Worm (Caenorhabditis elegans) whole organism, mixed stage, embryonic: ENCODE data around the gene clec-60.
"Not testable (repeated sequence)": the region's sequence is repeated elsewhere in the genome, so short reads cannot be mapped to it uniquely, and the experiment has no call there.

Source experiments
- bed-3 ChIP-seq: fragments of 200-800 bp; sonication (Bioruptor generic); optimal IDR thresholded peaks from 3 replicates; lab custom pipeline; 2018; ENCODE audit warnings: mild to moderate bottlenecking, missing genetic modification characterization, moderate library complexity, missing compliant biosample characterization
- blmp-1 ChIP-seq: fragments of 150-350 bp; optimal IDR thresholded peaks from 2 replicates; lab custom pipeline; 2014; ENCODE audit warnings: missing biosample characterization, missing genetic modification characterization
- ceh-39 ChIP-seq: fragments of 150-350 bp; optimal IDR thresholded peaks from 2 replicates; lab custom pipeline; 2014; ENCODE audit warnings: missing biosample characterization, missing genetic modification characterization
- ceh-43 ChIP-seq: fragments of 200-800 bp; sonication (Bioruptor generic); optimal IDR thresholded peaks from 2 replicates; lab custom pipeline; 2018; ENCODE audit warnings: mild to moderate bottlenecking, missing genetic modification characterization, moderate library complexity, missing compliant biosample characterization
- ceh-83 ChIP-seq: fragments of 200-800 bp; sonication (Bioruptor generic); optimal IDR thresholded peaks from 2 replicates; lab custom pipeline; 2018; ENCODE audit warnings: mild to moderate bottlenecking, missing genetic modification characterization, missing compliant biosample characterization
- ces-1 ChIP-seq: fragments of 150-350 bp; optimal IDR thresholded peaks from 2 replicates; lab custom pipeline; 2014; ENCODE audit warnings: missing biosample characterization, missing genetic modification reagents, missing genetic modification characterization
- cnd-1 ChIP-seq: fragments of 200-800 bp; sonication (Bioruptor generic); optimal IDR thresholded peaks from 2 replicates; lab custom pipeline; 2018; ENCODE audit warnings: mild to moderate bottlenecking, missing genetic modification characterization, missing compliant biosample characterization
- drap-1 ChIP-seq: fragments of 200-800 bp; sonication (Bioruptor generic); optimal IDR thresholded peaks from 3 replicates; lab custom pipeline; 2018; ENCODE audit warnings: mild to moderate bottlenecking, missing genetic modification characterization, missing compliant biosample characterization
- elt-3 ChIP-seq: fragments of 150-350 bp; optimal IDR thresholded peaks from 2 replicates; lab custom pipeline; 2014; ENCODE audit warnings: missing biosample characterization, missing genetic modification characterization
- flh-1 ChIP-seq: fragments of 200-800 bp; sonication (Bioruptor generic); optimal IDR thresholded peaks from 2 replicates; lab custom pipeline; 2018; ENCODE audit warnings: mild to moderate bottlenecking, missing genetic modification characterization, moderate library complexity, missing compliant biosample characterization
- ham-2 ChIP-seq: fragments of 200-800 bp; sonication (Bioruptor generic); optimal IDR thresholded peaks from 2 replicates; lab custom pipeline; 2018; ENCODE audit warnings: mild to moderate bottlenecking, missing genetic modification characterization, missing compliant biosample characterization
- hlh-1 ChIP-seq: fragments of 150-350 bp; optimal IDR thresholded peaks from 2 replicates; lab custom pipeline; 2014; ENCODE audit warnings: missing biosample characterization, missing genetic modification reagents, missing genetic modification characterization
- lin-13 ChIP-seq: fragments of 150-350 bp; optimal IDR thresholded peaks from 2 replicates; lab custom pipeline; 2014; ENCODE audit warnings: missing biosample characterization, missing genetic modification characterization
- lin-32 ChIP-seq: fragments of 200-800 bp; sonication (Bioruptor generic); optimal IDR thresholded peaks from 2 replicates; lab custom pipeline; 2018; ENCODE audit warnings: mild to moderate bottlenecking, missing genetic modification characterization, missing compliant biosample characterization
- lsy-2 ChIP-seq: fragments of 150-350 bp; optimal IDR thresholded peaks from 2 replicates; lab custom pipeline; 2014; ENCODE audit warnings: missing biosample characterization, missing genetic modification characterization
- mab-5 ChIP-seq: fragments of 150-350 bp; optimal IDR thresholded peaks from 2 replicates; lab custom pipeline; 2014; ENCODE audit warnings: missing biosample characterization, missing genetic modification characterization
- mep-1 ChIP-seq: fragments of 150-350 bp; optimal IDR thresholded peaks from 2 replicates; lab custom pipeline; 2017; ENCODE audit warnings: missing biosample characterization, missing genetic modification reagents, missing genetic modification characterization, inconsistent platforms
- mls-2 ChIP-seq: sonication (generic microtip); optimal IDR thresholded peaks from 2 replicates; lab custom pipeline; 2016; ENCODE audit warnings: mild to moderate bottlenecking, missing genetic modification characterization, moderate library complexity, missing compliant biosample characterization
- nhr-12 ChIP-seq: fragments of 150-350 bp; optimal IDR thresholded peaks from 2 replicates; lab custom pipeline; 2014; ENCODE audit warnings: missing biosample characterization, missing genetic modification characterization
- nhr-2 ChIP-seq: fragments of 150-350 bp; optimal IDR thresholded peaks from 2 replicates; lab custom pipeline; 2014; ENCODE audit warnings: missing biosample characterization, missing genetic modification characterization
- nhr-237 ChIP-seq: fragments of 150-350 bp; optimal IDR thresholded peaks from 2 replicates; lab custom pipeline; 2014; ENCODE audit warnings: missing biosample characterization, missing genetic modification characterization
- nhr-28 ChIP-seq: fragments of 150-350 bp; optimal IDR thresholded peaks from 2 replicates; lab custom pipeline; 2014; ENCODE audit warnings: missing biosample characterization, missing genetic modification characterization
- nhr-76 ChIP-seq: sonication (generic microtip); optimal IDR thresholded peaks from 2 replicates; lab custom pipeline; 2017; ENCODE audit warnings: missing biosample characterization, missing genetic modification characterization
- pha-4 ChIP-seq: fragments of 150-350 bp; optimal IDR thresholded peaks from 2 replicates; lab custom pipeline; 2018; ENCODE audit warnings: missing biosample characterization, missing genetic modification reagents, missing genetic modification characterization
- sem-2 ChIP-seq: fragments of 200-800 bp; sonication (Bioruptor generic); optimal IDR thresholded peaks from 2 replicates; lab custom pipeline; 2018; ENCODE audit warnings: mild to moderate bottlenecking, missing genetic modification characterization, missing compliant biosample characterization
- snpc-4 ChIP-seq: fragments of 150-350 bp; optimal IDR thresholded peaks from 2 replicates; lab custom pipeline; 2014; ENCODE audit warnings: missing biosample characterization, missing genetic modification characterization
- sptf-1 ChIP-seq: sonication (generic microtip); optimal IDR thresholded peaks from 2 replicates; lab custom pipeline; 2017; ENCODE audit warnings: mild to moderate bottlenecking, missing genetic modification characterization, moderate library complexity, missing compliant biosample characterization
- tbx-8 ChIP-seq: fragments of 200-800 bp; sonication (Bioruptor generic); optimal IDR thresholded peaks from 2 replicates; lab custom pipeline; 2018; ENCODE audit warnings: mild to moderate bottlenecking, missing genetic modification characterization, moderate library complexity, missing compliant biosample characterization
- unc-39 ChIP-seq: fragments of 150-350 bp; optimal IDR thresholded peaks from 2 replicates; lab custom pipeline; 2014; ENCODE audit warnings: missing biosample characterization, missing genetic modification characterization
- unc-62 ChIP-seq: fragments of 150-350 bp; optimal IDR thresholded peaks from 2 replicates; lab custom pipeline; 2014; ENCODE audit warnings: missing biosample characterization, missing genetic modification reagents, missing genetic modification characterization
- zip-8 ChIP-seq: fragments of 150-350 bp; optimal IDR thresholded peaks from 2 replicates; lab custom pipeline; 2014; ENCODE audit warnings: missing biosample characterization, missing genetic modification characterization
- ztf-11 ChIP-seq: fragments of 150-350 bp; optimal IDR thresholded peaks from 2 replicates; lab custom pipeline; 2014; ENCODE audit warnings: missing biosample characterization, missing genetic modification characterization

The clec-60 gene

DNA sequence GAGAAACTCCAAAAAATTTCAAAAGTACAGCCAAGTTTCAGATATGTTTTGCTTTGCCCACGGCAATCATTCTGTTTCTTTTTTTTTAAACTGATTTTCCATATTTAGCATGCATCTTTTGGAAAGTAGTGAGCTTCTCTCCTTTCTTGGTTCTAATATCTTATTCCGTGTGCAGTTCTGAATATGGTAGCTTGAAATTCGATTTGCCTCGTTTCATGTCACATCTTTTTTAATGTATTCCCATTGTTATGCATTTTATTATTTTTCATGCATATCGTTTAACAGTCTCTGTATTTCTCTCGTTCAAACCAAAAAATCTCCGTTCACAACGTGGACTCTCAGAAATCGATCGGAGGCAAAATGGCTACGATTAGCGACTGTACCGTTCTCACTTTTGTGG lies 12.8 kb upstream of the clec-60 start, which contains the start of gene ZK666.14:
ZK666.14 (plus strand) TSS at position 301 of the 400 bp plus-strand sequence.
- TF ChIP-seq blmp-1 (tag; lab: Kevin White, UChicago): no peak
- no peak for TF ChIP-seq lin-13
- TF ChIP-seq tbx-8 (GFP tag; lab: Kevin White, UChicago): no peak
- no peak for TF ChIP-seq flh-1 (GFP tag; lab: Kevin White, UChicago)
- TF ChIP-seq nhr-237 (tag; lab: Kevin White, UChicago): no peak
- no peak for TF ChIP-seq mep-1 (tag; lab: Kevin White, UChicago)
- TF ChIP-seq ceh-39: no peak
- TF ChIP-seq ces-1 (GFP tag; lab: Kevin White, UChicago): no peak

ce11 chrII:10493034-10493433 lies 11.4 kb upstream of the clec-60 start, which contains the start of gene ZK666.8:
TSS of gene ZK666.8 (minus strand) at chrII:10493134.
- not testable (repeated sequence) for TF ChIP-seq drap-1 (GFP tag; lab: Kevin White, UChicago); mls-2; zip-8 (tag; lab: Kevin White, UChicago)
- TF ChIP-seq, all 35 proteins: peak for 0; not testable (repeated sequence) for 35

ce11 chrII:10490329-10490728 lies 8.7 kb upstream of the clec-60 start, which contains the start of gene clec-61:
TSS of gene clec-61 (minus strand) at chrII:10490537.
- TF ChIP-seq mls-2: no peak
- no peak for TF ChIP-seq lsy-2 (tag; lab: Kevin White, UChicago)
- TF ChIP-seq blmp-1 (tag; lab: Kevin White, UChicago): no peak
- no peak for TF ChIP-seq bed-3 (GFP tag; lab: Kevin White, UChicago)
- no peak for TF ChIP-seq elt-3 (tag; lab: Kevin White, UChicago)
- no peak for TF ChIP-seq hlh-1 (tag; lab: Kevin White, UChicago)
- TF ChIP-seq sptf-1: no peak
- TF ChIP-seq tbx-8 (GFP tag; lab: Kevin White, UChicago): no peak
- TF ChIP-seq nhr-28 (tag; lab: Kevin White, UChicago): no peak
- no peak for TF ChIP-seq unc-39 (tag; lab: Kevin White, UChicago)
- TF ChIP-seq ceh-43: no peak
- no peak for TF ChIP-seq snpc-4 (tag; lab: Kevin White, UChicago)
- TF ChIP-seq ham-2 (GFP tag; lab: Kevin White, UChicago): no peak
- no peak for TF ChIP-seq zip-8 (tag; lab: Kevin White, UChicago)
- TF ChIP-seq nhr-76 (tag; lab: Kevin White, UChicago): no peak
- TF ChIP-seq nhr-2 (tag; lab: Kevin White, UChicago): no peak
- no peak for TF ChIP-seq mab-5 (tag; lab: Kevin White, UChicago)
- no peak for TF ChIP-seq nhr-237 (tag; lab: Kevin White, UChicago)
- no peak for TF ChIP-seq lin-13

- TF ChIP-seq ceh-43: no peak
These were observed 5.1 kb upstream of the clec-60 start, which contains the start of gene ZK666.15 for ce11 chrII:10486738-10487137. TSS of gene ZK666.15 (plus strand) at chrII:10487038.

DNA sequence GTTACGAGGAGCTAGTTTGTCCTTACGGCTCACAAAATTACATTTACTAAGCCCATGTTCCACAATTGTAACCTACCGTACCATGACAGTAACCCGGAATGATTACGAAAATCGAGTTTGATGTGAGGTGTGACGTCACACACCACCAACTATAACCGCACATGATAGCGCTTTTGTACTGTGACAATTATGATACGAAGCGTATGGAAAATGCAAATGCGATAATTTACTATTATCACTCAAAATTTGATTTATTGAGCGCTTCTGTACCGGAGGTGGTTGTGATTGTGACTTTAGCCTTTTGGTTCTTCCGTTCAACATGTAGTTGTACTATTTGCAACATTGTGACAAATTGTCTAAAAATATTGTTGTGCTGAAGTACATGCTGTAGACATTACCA lies 4.0 kb upstream of the clec-60 start:
- no peak for TF ChIP-seq unc-62 (GFP tag; lab: Kevin White, UChicago)
- TF ChIP-seq nhr-28 (tag; lab: Kevin White, UChicago): no peak
- TF ChIP-seq lin-32 (GFP tag; lab: Kevin White, UChicago): no peak
- no peak for TF ChIP-seq ces-1 (GFP tag; lab: Kevin White, UChicago)
- TF ChIP-seq nhr-76 (tag; lab: Kevin White, UChicago): no peak
- no peak for TF ChIP-seq hlh-1 (tag; lab: Kevin White, UChicago)
- TF ChIP-seq mls-2: no peak
- no peak for TF ChIP-seq ztf-11 (tag; lab: Kevin White, UChicago)
- no peak for TF ChIP-seq tbx-8 (GFP tag; lab: Kevin White, UChicago)
- TF ChIP-seq elt-3 (tag; lab: Kevin White, UChicago): no peak

ce11 chrII:10483860-10484259 lies 2.2 kb upstream of the clec-60 start:
- TF ChIP-seq cnd-1: no peak
- no peak for TF ChIP-seq ceh-83 (GFP tag; lab: Kevin White, UChicago)
- TF ChIP-seq sptf-1: no peak
- no peak for TF ChIP-seq sem-2
- no peak for TF ChIP-seq nhr-76 (tag; lab: Kevin White, UChicago)
- no peak for TF ChIP-seq drap-1 (GFP tag; lab: Kevin White, UChicago)
- TF ChIP-seq nhr-12 (tag; lab: Kevin White, UChicago): no peak
- TF ChIP-seq mep-1 (tag; lab: Kevin White, UChicago): no peak
- TF ChIP-seq lin-32 (GFP tag; lab: Kevin White, UChicago): no peak
- TF ChIP-seq lin-13: no peak
- no peak for TF ChIP-seq ceh-43
- TF ChIP-seq unc-39 (tag; lab: Kevin White, UChicago): no peak
- no peak for TF ChIP-seq bed-3 (GFP tag; lab: Kevin White, UChicago)
- TF ChIP-seq lsy-2 (tag; lab: Kevin White, UChicago): no peak
- TF ChIP-seq ces-1 (GFP tag; lab: Kevin White, UChicago): no peak
- no peak for TF ChIP-seq nhr-237 (tag; lab: Kevin White, UChicago)
- TF ChIP-seq pha-4 (tag; lab: Kevin White, UChicago): no peak
